Worm (Caenorhabditis elegans): Measurements from ENCODE around the gene K02E7.7.

DNA sequence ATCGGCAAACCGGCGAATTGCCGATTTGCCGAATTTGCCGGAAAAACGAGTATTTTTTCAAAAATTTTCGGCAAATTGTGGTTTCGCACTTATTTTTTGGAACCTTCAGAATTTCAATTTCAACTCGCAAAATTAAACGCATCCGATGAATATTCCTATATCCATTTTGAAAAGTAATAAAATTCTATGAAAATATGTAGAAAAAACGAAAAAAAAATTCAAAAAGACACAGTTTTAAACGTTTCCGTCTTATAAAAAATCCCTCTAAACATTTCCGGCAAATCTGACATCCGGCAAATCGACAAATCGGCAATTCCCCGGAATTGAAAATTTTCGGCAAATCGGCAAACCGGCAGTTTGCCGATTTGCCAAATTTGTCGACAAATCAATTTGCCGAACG lies 9.1 kb upstream of the K02E7.7 start, which contains the start of gene str-148:
- TF ChIP-seq ama-1 (optimal IDR thresholded peaks at IDR 0.05) (no peak), pax-1 (tag; optimal IDR thresholded peaks at IDR 0.05) (no peak), sox-2 (GFP tag; IDR thresholded peaks at IDR 0.05) (no peak), C38D4.7 (GFP tag; optimal IDR thresholded peaks at IDR 0.05) (no peak), ceh-34 (tag; optimal IDR thresholded peaks at IDR 0.05) (no peak), nfya-1 (tag; optimal IDR thresholded peaks at IDR 0.05) (no peak), pha-4 (tag; optimal IDR thresholded peaks at IDR 0.05) (no peak), F13H6.1 (tag; optimal IDR thresholded peaks at IDR 0.05) (no peak), ceh-2 (tag; optimal IDR thresholded peaks at IDR 0.05) (no peak), pros-1 (tag; optimal IDR thresholded peaks at IDR 0.05) (no peak)

Data from whole organism, late embryonic.